Worm (Caenorhabditis elegans) whole organism, L3 larva: ENCODE measurements around the gene srx-21.

Experiments
- aly-2 ChIP-seq: fragments of 150-350 bp; optimal IDR thresholded peaks from 2 replicates; lab custom pipeline; 2014; ENCODE audit warnings: missing biosample characterization, missing genetic modification characterization
- ama-1 ChIP-seq: fragments of 150-350 bp; optimal IDR thresholded peaks from 2 replicates; lab custom pipeline; 2018
- ceh-16 ChIP-seq: sonication (generic microtip); optimal IDR thresholded peaks from 2 replicates; lab custom pipeline; 2017; ENCODE audit warnings: missing biosample characterization, missing genetic modification characterization
- elt-3 ChIP-seq, 3 experiments: fragments of 150-350 bp in 1 of 3; sonication (generic microtip) in 2 of 3; optimal IDR thresholded peaks; 2 replicates in 2 of 3; 4 replicates in 1 of 3; lab custom pipeline; 2014 to 2017; ENCODE audit warnings: missing biosample characterization in 3 of 3, missing genetic modification characterization in 3 of 3
- fkh-10 ChIP-seq: sonication (generic microtip); optimal IDR thresholded peaks from 2 replicates; lab custom pipeline; 2017; ENCODE audit warnings: missing biosample characterization, missing genetic modification reagents, missing genetic modification characterization
- fos-1 ChIP-seq: fragments of 150-350 bp; optimal IDR thresholded peaks from 2 replicates; lab custom pipeline; 2014; ENCODE audit warnings: missing biosample characterization, missing genetic modification characterization
- lsy-12 ChIP-seq: sonication (generic microtip); optimal IDR thresholded peaks from 2 replicates; lab custom pipeline; 2016; ENCODE audit warnings: mild to moderate bottlenecking, missing genetic modification characterization, missing compliant biosample characterization
- nfya-1 ChIP-seq: sonication (generic microtip); optimal IDR thresholded peaks from 2 replicates; lab custom pipeline; 2017; ENCODE audit warnings: missing genetic modification characterization, mild to moderate bottlenecking, missing compliant biosample characterization, antibody characterized with exemption, moderate library complexity; ENCODE audit not compliant: insufficient read depth
- nhr-28 ChIP-seq: fragments of 150-350 bp; optimal IDR thresholded peaks from 2 replicates; lab custom pipeline; 2014; ENCODE audit warnings: missing biosample characterization, missing genetic modification characterization
- nhr-76 ChIP-seq: fragments of 150-350 bp; sonication (generic microtip); optimal IDR thresholded peaks from 5 replicates; lab custom pipeline; 2014; ENCODE audit warnings: missing biosample characterization, missing genetic modification characterization
- pha-4 ChIP-seq: fragments of 150-350 bp; optimal IDR thresholded peaks from 2 replicates; lab custom pipeline; 2014; ENCODE audit warnings: missing biosample characterization, missing genetic modification reagents, missing genetic modification characterization
- pqm-1 ChIP-seq: fragments of 150-350 bp; optimal IDR thresholded peaks from 2 replicates; lab custom pipeline; 2017; ENCODE audit warnings: missing biosample characterization, missing genetic modification characterization, inconsistent platforms
- snpc-4 ChIP-seq: fragments of 150-350 bp; optimal IDR thresholded peaks from 2 replicates; lab custom pipeline; 2014; ENCODE audit warnings: missing biosample characterization, missing genetic modification characterization
- unc-39 ChIP-seq: sonication (generic microtip); optimal IDR thresholded peaks from 4 replicates; lab custom pipeline; 2017; ENCODE audit warnings: missing biosample characterization, missing genetic modification characterization

ce11 chrV:726573-727483, 50.0 kb downstream of the srx-21 start:
- peak in 1 of 3 experiments; percentile 5 for TF ChIP-seq elt-3 (tag; optimal IDR thresholded peaks at IDR 0.05; lab: Kevin White, UChicago)
- TF ChIP-seq snpc-4 (tag; lab: Kevin White, UChicago): no peak
- no peak for TF ChIP-seq fkh-10
- no peak for TF ChIP-seq nhr-76 (tag; lab: Kevin White, UChicago)
- no peak for TF ChIP-seq fos-1 (tag; lab: Kevin White, UChicago)
- TF ChIP-seq ceh-16 (tag; lab: Kevin White, UChicago): no peak
- TF ChIP-seq lsy-12 (tag; lab: Kevin White, UChicago): no peak
- TF ChIP-seq unc-39 (tag; lab: Kevin White, UChicago): no peak
- TF ChIP-seq nfya-1: no peak
- no peak for TF ChIP-seq pha-4 (tag; lab: Kevin White, UChicago)
- no peak for TF ChIP-seq nhr-28 (tag; lab: Kevin White, UChicago)
- TF ChIP-seq pqm-1 (tag; lab: Kevin White, UChicago): peak; percentile 17
- TF ChIP-seq ama-1 (lab: Kevin White, UChicago): peak; percentile 95
- no peak for TF ChIP-seq aly-2 (tag; lab: Kevin White, UChicago)
